Worm (Caenorhabditis elegans): ENCODE results near the gene C07D10.6.

DNA sequence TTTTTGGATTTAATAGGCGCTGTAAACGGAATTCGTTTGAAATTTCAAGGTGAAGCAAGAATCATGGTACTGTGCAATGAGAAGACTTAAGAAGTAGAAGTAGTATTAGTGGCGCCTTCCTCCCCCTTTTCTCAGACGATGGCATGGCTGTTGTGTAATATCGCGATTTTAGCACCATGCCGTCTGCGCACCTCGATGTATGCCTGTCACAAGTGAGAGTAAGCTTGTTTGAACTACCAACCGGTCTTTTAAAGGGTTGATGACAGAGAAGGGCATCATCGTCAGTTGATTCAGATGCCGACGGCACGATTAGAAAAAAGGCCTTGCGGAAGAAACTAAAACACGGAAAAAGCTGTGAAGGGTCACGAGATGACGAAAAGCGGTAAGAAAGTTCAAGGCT is 24.9 kb downstream of the C07D10.6 start:
- TF ChIP-seq hlh-8 (tag; optimal IDR thresholded peaks at IDR 0.05) (no peak), nhr-11 (tag; optimal IDR thresholded peaks at IDR 0.05) (no peak), ref-2 (tag; optimal IDR thresholded peaks at IDR 0.05) (no peak), che-1 (tag; optimal IDR thresholded peaks at IDR 0.05) (no peak)
